Fruit fly (Drosophila melanogaster): Measurements from ENCODE around the gene CG12003.

CG12003 gene

DNA sequence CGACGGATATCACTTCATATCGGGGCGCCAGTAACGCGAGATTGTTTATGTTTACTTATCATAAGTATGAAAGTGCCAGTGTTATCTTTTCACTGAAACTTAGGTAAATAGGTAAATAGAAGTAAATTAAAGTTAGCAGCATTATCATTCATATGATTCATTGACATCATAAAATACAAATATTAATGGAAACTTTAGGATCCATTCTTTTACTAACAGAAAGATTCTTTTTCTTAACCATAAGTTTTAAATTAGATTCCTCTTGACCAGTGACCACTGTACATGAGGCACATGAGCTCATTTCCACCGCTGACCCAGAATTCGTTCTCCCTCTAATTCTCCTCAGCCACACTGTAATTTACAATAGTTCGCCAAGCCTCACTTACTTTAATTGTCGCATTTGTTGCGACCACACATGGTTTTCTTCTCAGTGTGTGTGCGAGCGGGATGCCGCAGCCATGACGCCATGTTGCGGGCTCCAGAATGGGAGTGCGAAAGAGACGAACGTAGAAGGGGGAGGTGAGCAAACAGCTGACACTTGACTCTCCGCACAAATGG is 13.3 kb downstream of the CG12003 start (continued):
- TF ChIP-seq CG4854 (GFP tag; optimal IDR thresholded peaks at IDR 0.05) (peak; percentile 15), H15 (GFP tag; IDR thresholded peaks at IDR 0.05) (peak; percentile 48; the same call in 2 of the 3 replicates), hbn (GFP tag; IDR thresholded peaks at IDR 0.05; ENCODE audit: partially characterized antibody) (no peak), CG10462 (GFP tag; optimal IDR thresholded peaks at IDR 0.05) (no peak), Myb (GFP tag; optimal IDR thresholded peaks at IDR 0.05) (no peak), CG1603 (tag; optimal IDR thresholded peaks at IDR 0.05) (peak; percentile 24), bigmax (GFP tag; optimal IDR thresholded peaks at IDR 0.05) (no peak), fu2 (GFP tag; optimal IDR thresholded peaks at IDR 0.05) (no peak), CG12659 (GFP tag; optimal IDR thresholded peaks at IDR 0.05) (peak; percentile 31), CG6813 (GFP tag; optimal IDR thresholded peaks at IDR 0.05) (peak; percentile 65), Antp (GFP tag; optimal IDR thresholded peaks at IDR 0.05) (peak; percentile 43), CG4424 (GFP tag; optimal IDR thresholded peaks at IDR 0.05) (peak; percentile 61), trh (GFP tag; optimal IDR thresholded peaks at IDR 0.05) (no peak), Oli (tag; optimal IDR thresholded peaks at IDR 0.05) (peak; percentile 3), HmgZ (tag; optimal IDR thresholded peaks at IDR 0.05) (peak; percentile 34), Dip2 (GFP tag; IDR thresholded peaks at IDR 0.05) (no peak), Sry-β (GFP tag; optimal IDR thresholded peaks at IDR 0.05) (no peak), pum (GFP tag; optimal IDR thresholded peaks at IDR 0.05) (peak; percentile 28), gsb-n (tag; optimal IDR thresholded peaks at IDR 0.05) (no peak), CG10147 (GFP tag; optimal IDR thresholded peaks at IDR 0.05) (peak; percentile 1), CG15011 (GFP tag; optimal IDR thresholded peaks at IDR 0.05) (peak; percentile 43), CG3065 (GFP tag; optimal IDR thresholded peaks at IDR 0.05) (no peak), zf30C (GFP tag; optimal IDR thresholded peaks at IDR 0.05) (peak; percentile 71), CoRest (tag; optimal IDR thresholded peaks at IDR 0.05) (peak; percentile 7), CG6254 (GFP tag; optimal IDR thresholded peaks at IDR 0.05) (no peak), mirr (GFP tag; optimal IDR thresholded peaks at IDR 0.05) (no peak), CG13296 (GFP tag; optimal IDR thresholded peaks at IDR 0.05) (peak; percentile 2), Sox102F (GFP tag; optimal IDR thresholded peaks at IDR 0.05) (peak; percentile 46), BtbVII (GFP tag; optimal IDR thresholded peaks at IDR 0.05) (peak; percentile 69), CG9876 (GFP tag; optimal IDR thresholded peaks at IDR 0.05) (no peak), CG10431 (GFP tag; optimal IDR thresholded peaks at IDR 0.05) (no peak), Taf1 (GFP tag; IDR thresholded peaks at IDR 0.05) (no peak), Tbp (GFP tag; optimal IDR thresholded peaks at IDR 0.05) (no peak), nmo (GFP tag; optimal IDR thresholded peaks at IDR 0.05) (peak; percentile 4), sd (tag; optimal IDR thresholded peaks at IDR 0.05) (peak; percentile 9), CG4328 (GFP tag; optimal IDR thresholded peaks at IDR 0.05) (peak; percentile 2), CG2712 (tag; optimal IDR thresholded peaks at IDR 0.05) (peak; percentile 43), Dfd (GFP tag; optimal IDR thresholded peaks at IDR 0.05) (no peak), CG8944 (GFP tag; optimal IDR thresholded peaks at IDR 0.05) (peak; percentile 5), sens (GFP tag) (peak; percentile 88), lmd (GFP tag; IDR thresholded peaks at IDR 0.05) (peak; percentile 50), Ets97D (GFP tag; optimal IDR thresholded peaks at IDR 0.05) (no peak), CG12219 (GFP tag; optimal IDR thresholded peaks at IDR 0.05) (no peak), Mrtf (GFP tag; IDR thresholded peaks at IDR 0.05) (0 out of 3 replicates have a peak, but pooled peaks have one; percentile 36), ATbp (GFP tag; optimal IDR thresholded peaks at IDR 0.05) (no peak), CG3163 (GFP tag; optimal IDR thresholded peaks at IDR 0.05) (no peak), PHDP (tag; optimal IDR thresholded peaks at IDR 0.05) (peak; percentile 50), Hr51 (GFP tag; optimal IDR thresholded peaks at IDR 0.05) (peak in 1 of 2 experiments; percentile 43), Hey (tag; optimal IDR thresholded peaks at IDR 0.05) (no peak), pros (GFP tag; optimal IDR thresholded peaks at IDR 0.05) (peak; percentile 11)

All from whole organism, embryonic.